Fruit fly (Drosophila melanogaster) whole organism, adult: Measurements from ENCODE around the gene CG33687.

Experiments
- CG5204 ChIP-seq: fragments of 200-800 bp; sonication (Bioruptor generic); optimal IDR thresholded peaks from 2 replicates; lab custom pipeline; 2016; ENCODE audit warnings: missing biosample characterization, missing genetic modification characterization
- Clk ChIP-seq: fragments of 200-800 bp; sonication (Bioruptor generic); optimal IDR thresholded peaks from 2 replicates; lab custom pipeline; 2017; ENCODE audit warnings: missing biosample characterization, missing genetic modification characterization
- Mnt ChIP-seq: fragments of 200-800 bp; sonication (Bioruptor generic); optimal IDR thresholded peaks from 2 replicates; lab custom pipeline; 2016; ENCODE audit warnings: missing biosample characterization, mild to moderate bottlenecking, missing genetic modification characterization
- cic ChIP-seq: fragments of 200-800 bp; sonication (Bioruptor generic); optimal IDR thresholded peaks from 2 replicates; lab custom pipeline; 2017; ENCODE audit warnings: missing biosample characterization, mild to moderate bottlenecking, missing genetic modification characterization, moderate library complexity
- pad ChIP-seq: fragments of 200-800 bp; sonication (Bioruptor generic); optimal IDR thresholded peaks from 3 replicates; lab custom pipeline; 2017; ENCODE audit warnings: missing biosample characterization, missing genetic modification characterization, mild to moderate bottlenecking, moderate library complexity, missing genetic modification reagents
- toe ChIP-seq: fragments of 200-800 bp; sonication (Bioruptor generic); optimal IDR thresholded peaks from 2 replicates; lab custom pipeline; 2016; ENCODE audit warnings: missing biosample characterization, missing genetic modification characterization

DNA sequence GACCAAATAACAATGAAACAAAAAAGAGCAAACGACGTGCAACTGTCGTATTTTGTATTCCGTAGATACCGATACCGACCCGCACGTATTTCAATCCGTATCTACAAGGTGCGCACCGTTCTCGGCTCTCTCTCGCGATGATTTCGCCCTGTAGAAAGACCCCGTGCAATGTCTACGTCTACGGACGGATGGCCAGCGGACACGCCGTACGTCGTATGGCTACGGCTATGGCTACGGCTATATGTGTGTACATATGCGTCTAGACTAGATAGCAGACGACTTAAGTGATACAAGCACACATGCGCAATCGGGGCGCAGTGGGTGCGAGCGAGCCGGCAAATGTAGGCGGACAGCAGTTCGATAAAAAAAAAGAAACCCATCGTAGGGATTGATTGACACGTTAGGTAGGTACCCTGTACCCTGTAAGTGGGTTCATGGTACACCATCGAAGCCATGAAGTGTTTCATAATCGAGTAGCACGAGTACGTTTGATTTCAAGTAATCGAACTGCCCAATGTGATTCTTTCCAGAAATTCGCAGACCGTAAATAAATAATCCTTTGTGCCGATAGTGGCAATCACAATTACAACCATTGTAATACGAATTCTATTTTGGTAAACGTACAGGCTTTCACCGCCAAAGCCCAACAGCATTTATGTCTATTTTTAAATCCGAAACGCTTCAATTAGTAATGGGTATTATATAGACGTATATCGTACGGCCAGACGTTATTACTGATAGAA lies 48.1 kb upstream of the CG33687 start:
- TF ChIP-seq toe (GFP tag; lab: Kevin White, UChicago) (no peak), CG5204 (GFP tag; lab: Kevin White, UChicago) (peak; percentile 50), Mnt (GFP tag; lab: Kevin White, UChicago) (peak; percentile 85), Clk (no peak), cic (GFP tag; lab: Kevin White, UChicago) (peak; percentile 83), pad (GFP tag; lab: Kevin White, UChicago) (peak; percentile 6)
